Worm (Caenorhabditis elegans): ENCODE measurements around the gene acer-1.

The acer-1 gene

ce11 chrII:6888661-6889579 lies 1.3 kb downstream of the acer-1 start (continued):
- TF ChIP-seq cey-2 (tag; optimal IDR thresholded peaks at IDR 0.05; ENCODE audit: borderline replicate concordance, insufficient read depth) (no peak), daf-16 (GFP tag; optimal IDR thresholded peaks at IDR 0.05) (no peak), daf-16 (tag; optimal IDR thresholded peaks at IDR 0.05) (peak; percentile 21), nhr-11 (tag; optimal IDR thresholded peaks at IDR 0.05) (no peak), unc-62 (GFP tag; optimal IDR thresholded peaks at IDR 0.05 in 1 of 2) (peak in 1 of 2 experiments; percentile 35), unc-62 (tag; optimal IDR thresholded peaks at IDR 0.05) (no peak), snpc-1.2 (GFP tag; IDR thresholded peaks at IDR 0.05) (no peak), ces-1 (GFP tag; optimal IDR thresholded peaks at IDR 0.05) (no peak), Y48G9A.11 (GFP tag; IDR thresholded peaks at IDR 0.05) (no peak), fkh-10 (GFP tag; optimal IDR thresholded peaks at IDR 0.05) (no peak), pqm-1 (tag; optimal IDR thresholded peaks at IDR 0.05) (no peak), dmd-9 (GFP tag; IDR thresholded peaks at IDR 0.05) (no peak), D1046.2 (GFP tag; IDR thresholded peaks at IDR 0.05) (peak; percentile 71; the same call in 1 of the 2 replicates), T20F7.1 (GFP tag; optimal IDR thresholded peaks at IDR 0.05) (no peak), lin-1 (GFP tag; IDR thresholded peaks at IDR 0.05) (no peak), php-3 (GFP tag; IDR thresholded peaks at IDR 0.05) (no peak), saeg-2 (GFP tag; IDR thresholded peaks at IDR 0.05) (0 out of 2 replicates have a peak, but pooled peaks have one; percentile 44), duxl-1 (tag; optimal IDR thresholded peaks at IDR 0.05; ENCODE audit: poor library complexity) (no peak), ceh-62 (tag; optimal IDR thresholded peaks at IDR 0.05) (no peak), madf-9 (GFP tag; conservative IDR thresholded peaks at IDR 0.05) (no peak), nhr-6 (tag; optimal IDR thresholded peaks at IDR 0.05) (no peak), R02D3.7 (tag; optimal IDR thresholded peaks at IDR 0.05) (no peak), lir-3 (tag; optimal IDR thresholded peaks at IDR 0.05) (no peak), nhr-48 (tag; optimal IDR thresholded peaks at IDR 0.05) (no peak), ctbp-1 (GFP tag; IDR thresholded peaks at IDR 0.05) (no peak)

ce11 chrII:6888211-6888610 lies 2.0 kb downstream of the acer-1 start:
- TF ChIP-seq daf-12 (tag; optimal IDR thresholded peaks at IDR 0.05) (no peak), nhr-25 (tag; optimal IDR thresholded peaks at IDR 0.05; ENCODE audit: borderline replicate concordance, insufficient read depth) (no peak), daf-19 (GFP tag; conservative IDR thresholded peaks at IDR 0.05) (no peak), lin-29 (GFP tag; IDR thresholded peaks at IDR 0.05) (0 out of 2 replicates have a peak, but pooled peaks have one; percentile 35), mdt-29 (GFP tag; IDR thresholded peaks at IDR 0.05) (peak; percentile 77; the same call in 1 of the 2 replicates), vab-7 (GFP tag; IDR thresholded peaks at IDR 0.05) (no peak), sdz-12 (GFP tag; optimal IDR thresholded peaks at IDR 0.05) (no peak), unc-62 (GFP tag; optimal IDR thresholded peaks at IDR 0.05 in 1 of 2) (no peak), unc-62 (tag; optimal IDR thresholded peaks at IDR 0.05) (no peak), ama-1 (optimal IDR thresholded peaks at IDR 0.05) (peak; percentile 12), duxl-1 (tag; optimal IDR thresholded peaks at IDR 0.05; ENCODE audit: poor library complexity) (peak; percentile 34), aly-2 (tag; optimal IDR thresholded peaks at IDR 0.05) (no peak), nhr-41 (GFP tag; IDR thresholded peaks at IDR 0.05) (no peak), lin-1 (GFP tag; IDR thresholded peaks at IDR 0.05) (peak; percentile 38; the same call in 1 of the 2 replicates), F37D6.2 (tag; optimal IDR thresholded peaks at IDR 0.05) (no peak), ceh-44 (GFP tag; IDR thresholded peaks at IDR 0.05) (no peak), ceh-82 (tag; optimal IDR thresholded peaks at IDR 0.05) (no peak), lin-15B (tag; optimal IDR thresholded peaks at IDR 0.05) (no peak), hif-1 (tag; optimal IDR thresholded peaks at IDR 0.05) (no peak), F10B5.3 (tag; optimal IDR thresholded peaks at IDR 0.05) (no peak), nhr-11 (tag; optimal IDR thresholded peaks at IDR 0.05) (no peak), zfp-3 (GFP tag; conservative IDR thresholded peaks at IDR 0.05) (peak; percentile 93), nhr-10 (tag; optimal IDR thresholded peaks at IDR 0.05) (peak; percentile 32), ZK546.5 (tag; optimal IDR thresholded peaks at IDR 0.05) (no peak), nhr-28 (tag; optimal IDR thresholded peaks at IDR 0.05) (peak; percentile 49), saeg-2 (GFP tag; IDR thresholded peaks at IDR 0.05) (no peak), zip-11 (GFP tag; IDR thresholded peaks at IDR 0.05) (no peak), mep-1 (tag; optimal IDR thresholded peaks at IDR 0.05) (peak; percentile 90), snpc-4 (tag; optimal IDR thresholded peaks at IDR 0.05) (no peak), hlh-11 (tag; optimal IDR thresholded peaks at IDR 0.05) (peak; percentile 55)

All from whole organism, L4 larva.